Worm (Caenorhabditis elegans): ENCODE data around the gene hyl-1.

DNA sequence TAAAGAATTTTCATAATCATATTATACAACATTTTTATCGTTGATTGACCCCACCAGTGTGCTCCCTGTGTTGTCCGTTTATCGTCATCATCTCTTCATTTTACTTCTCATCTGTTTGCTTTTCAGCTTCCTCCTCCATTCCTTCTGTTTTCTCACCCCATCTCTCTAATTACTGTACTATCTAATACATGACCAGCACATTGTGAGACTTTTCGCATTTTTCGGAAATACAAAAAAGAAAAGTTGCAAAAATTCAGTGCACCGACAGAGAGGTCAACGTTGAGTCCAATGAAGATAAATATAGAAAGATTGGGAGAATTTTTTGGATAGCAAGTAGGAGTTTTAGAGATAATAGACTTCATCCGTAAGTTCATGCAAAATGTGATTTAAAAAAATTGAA is 19.0 kb upstream of the hyl-1 start:
- TF ChIP-seq fkh-2 (tag; optimal IDR thresholded peaks at IDR 0.05) (no peak), nhr-28 (tag; optimal IDR thresholded peaks at IDR 0.05) (no peak), zag-1 (tag; optimal IDR thresholded peaks at IDR 0.05) (no peak), lin-39 (tag; optimal IDR thresholded peaks at IDR 0.05) (no peak), fkh-10 (GFP tag; optimal IDR thresholded peaks at IDR 0.05) (no peak), nhr-12 (tag; optimal IDR thresholded peaks at IDR 0.05) (no peak), unc-39 (tag; optimal IDR thresholded peaks at IDR 0.05) (no peak), nfya-1 (tag; optimal IDR thresholded peaks at IDR 0.05; ENCODE audit: insufficient read depth) (no peak), elt-1 (tag; optimal IDR thresholded peaks at IDR 0.05) (no peak), unc-62 (GFP tag; optimal IDR thresholded peaks at IDR 0.05) (no peak), ceh-82 (tag; optimal IDR thresholded peaks at IDR 0.05) (no peak), ceh-16 (tag; optimal IDR thresholded peaks at IDR 0.05) (no peak), nhr-67 (tag; optimal IDR thresholded peaks at IDR 0.05) (no peak), nhr-23 (tag; optimal IDR thresholded peaks at IDR 0.05) (no peak)
